Worm (Caenorhabditis elegans) whole organism, young adult: ENCODE measurements around the gene srd-16.

Experiments
- ama-1 ChIP-seq, 3 experiments: fragments of 150-350 bp in 1 of 3; sonication (generic microtip) in 2 of 3; optimal IDR thresholded peaks; 2 replicates each; lab custom pipeline; 2014 to 2018; ENCODE audit warnings: missing biosample characterization in 2 of 3, missing genetic modification characterization in 2 of 3, missing genetic modification reagents in 2 of 3
- snpc-1.3 ChIP-seq: sonication (generic microtip); optimal IDR thresholded peaks from 2 replicates; lab custom pipeline; 2017; ENCODE audit warnings: missing genetic modification characterization, mild to moderate bottlenecking, missing compliant biosample characterization, antibody characterized with exemption, moderate library complexity, missing genotype, missing genetic modification reagents; ENCODE audit not compliant: insufficient read depth
- snpc-4 ChIP-seq, 5 experiments: fragments of 150-350 bp in 1 of 5; sonication (generic microtip) in 4 of 5; optimal IDR thresholded peaks; 2 replicates each; lab custom pipeline; 2014 to 2018; ENCODE audit warnings: missing genetic modification characterization in 5 of 5, missing biosample characterization in 3 of 5, antibody characterized with exemption in 2 of 5, mild to moderate bottlenecking in 2 of 5, missing compliant biosample characterization in 2 of 5, missing genotype in 2 of 5, moderate library complexity in 2 of 5, missing genetic modification reagents in 1 of 5

ce11 chrV:5862479-5863188, 37.2 kb downstream of the srd-16 start, which contains the start of gene F26F12.8:
- TF ChIP-seq snpc-4 (GFP tag; optimal IDR thresholded peaks at IDR 0.05; lab: Kevin White, UChicago): no peak
- TF ChIP-seq snpc-4 (tag; optimal IDR thresholded peaks at IDR 0.05; lab: Kevin White, UChicago): no peak
- TF ChIP-seq ama-1 (optimal IDR thresholded peaks at IDR 0.05; lab: Kevin White, UChicago): no peak
- TF ChIP-seq ama-1 (GFP tag; optimal IDR thresholded peaks at IDR 0.05; lab: Kevin White, UChicago): no peak
- TF ChIP-seq snpc-1.3 (tag; lab: Kevin White, UChicago): no peak
